Fruit fly (Drosophila melanogaster) whole organism, adult: Measurements from ENCODE around the gene CG5180.

Source experiments
- CG14711 ChIP-seq: fragments of 200-800 bp; sonication (Bioruptor generic); optimal IDR thresholded peaks from 2 replicates; lab custom pipeline; 2018; ENCODE audit warnings: missing biosample characterization, mild to moderate bottlenecking, missing genetic modification characterization, moderate library complexity
- CG33017 ChIP-seq: fragments of 200-800 bp; sonication (Bioruptor generic); optimal IDR thresholded peaks from 2 replicates; lab custom pipeline; 2018; ENCODE audit warnings: missing biosample characterization, mild to moderate bottlenecking, missing genetic modification characterization, moderate library complexity
- CG7045 ChIP-seq: fragments of 200-800 bp; sonication (Bioruptor generic); optimal IDR thresholded peaks from 2 replicates; lab custom pipeline; 2017; ENCODE audit warnings: missing biosample characterization, mild to moderate bottlenecking, missing genetic modification characterization
- Mnt ChIP-seq: fragments of 200-800 bp; sonication (Bioruptor generic); optimal IDR thresholded peaks from 2 replicates; lab custom pipeline; 2016; ENCODE audit warnings: missing biosample characterization, mild to moderate bottlenecking, missing genetic modification characterization
- kay ChIP-seq: fragments of 200-800 bp; sonication (Bioruptor generic); peaks from one replicate; lab custom pipeline; 2016; ENCODE audit warnings: missing biosample characterization, missing genetic modification characterization, borderline replicate concordance
- ovo ChIP-seq: fragments of 200-800 bp; sonication (Bioruptor generic); optimal IDR thresholded peaks from 2 replicates; lab custom pipeline; 2016; ENCODE audit warnings: missing biosample characterization, missing genetic modification characterization
- pad ChIP-seq: fragments of 200-800 bp; sonication (Bioruptor generic); optimal IDR thresholded peaks from 3 replicates; lab custom pipeline; 2017; ENCODE audit warnings: missing biosample characterization, missing genetic modification characterization, mild to moderate bottlenecking, moderate library complexity, missing genetic modification reagents
- tj ChIP-seq: fragments of 200-800 bp; sonication (Bioruptor generic); optimal IDR thresholded peaks from 3 replicates; lab custom pipeline; 2017; ENCODE audit warnings: missing biosample characterization, mild to moderate bottlenecking, missing genetic modification characterization, moderate library complexity
- toe ChIP-seq: fragments of 200-800 bp; sonication (Bioruptor generic); optimal IDR thresholded peaks from 2 replicates; lab custom pipeline; 2016; ENCODE audit warnings: missing biosample characterization, missing genetic modification characterization

DNA sequence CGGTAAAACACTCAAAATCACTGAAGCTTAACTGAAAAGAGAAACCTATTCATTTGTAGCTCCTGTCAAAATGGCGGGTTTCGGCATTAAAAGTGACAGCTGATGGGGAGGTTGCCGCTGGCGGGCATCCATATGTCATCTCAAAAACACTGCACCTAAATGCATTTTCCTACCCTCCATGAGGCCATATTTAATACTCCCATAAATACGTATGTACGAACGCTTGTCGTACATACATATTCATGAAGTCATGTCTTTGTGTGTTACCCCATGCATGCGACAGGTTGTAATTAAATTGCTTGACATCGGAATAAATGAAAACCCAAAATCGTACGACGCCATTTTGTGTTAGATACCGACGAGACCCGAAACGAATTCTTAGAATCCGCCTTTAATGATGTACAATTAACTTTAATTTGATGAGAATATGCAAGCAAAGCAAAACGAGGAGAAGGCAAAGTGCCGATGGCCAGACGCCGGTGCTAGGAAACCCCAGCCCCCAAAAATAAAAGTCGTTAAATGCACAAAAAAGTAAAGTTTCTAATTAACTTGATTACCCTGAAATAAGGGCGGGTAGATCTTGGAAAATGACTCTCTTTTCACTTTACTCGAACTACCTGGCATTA, 38.7 kb downstream of the CG5180 start:
- peak; percentile 10 for TF ChIP-seq tj (GFP tag; lab: Kevin White, UChicago)
- TF ChIP-seq kay (GFP tag; lab: Kevin White, UChicago) = no peak
- TF ChIP-seq CG33017 = no peak
- no peak for TF ChIP-seq CG7045 (GFP tag; lab: Kevin White, UChicago)
- TF ChIP-seq Mnt (GFP tag; lab: Kevin White, UChicago) = no peak
- no peak for TF ChIP-seq CG14711 (tag; lab: Kevin White, UChicago)
- no peak for TF ChIP-seq ovo
- no peak for TF ChIP-seq toe
- TF ChIP-seq pad (GFP tag; lab: Kevin White, UChicago) = no peak
